Fruit fly (Drosophila melanogaster) whole organism, embryonic: ENCODE data around the gene CG34039.

Experiments
- Ada2b ChIP-seq: fragments of 200-800 bp; sonication (Bioruptor generic); IDR thresholded peaks from 2 replicates; pipeline ENCODE4 v1.3.6; 2022; ENCODE audit warnings: missing biosample characterization, missing genetic modification characterization
- BtbVII ChIP-seq: fragments of 200-800 bp; sonication (Bioruptor generic); optimal IDR thresholded peaks from 3 replicates; lab custom pipeline; 2017; ENCODE audit warnings: missing biosample characterization, mild to moderate bottlenecking, missing genetic modification characterization
- CG10209 ChIP-seq: fragments of 200-800 bp; sonication (Bioruptor generic); optimal IDR thresholded peaks from 3 replicates; lab custom pipeline; 2017; ENCODE audit warnings: missing biosample characterization, mild to moderate bottlenecking, missing genetic modification characterization, missing genetic modification reagents
- CG10366 ChIP-seq: fragments of 200-800 bp; sonication (Bioruptor generic); IDR thresholded peaks from 2 replicates; pipeline ENCODE4 v1.3.6; 2022; ENCODE audit warnings: missing biosample characterization, missing genetic modification characterization
- CG10543 ChIP-seq: fragments of 200-800 bp; sonication (Bioruptor generic); optimal IDR thresholded peaks from 3 replicates; lab custom pipeline; 2017; ENCODE audit warnings: missing biosample characterization, mild to moderate bottlenecking, missing genetic modification characterization, moderate library complexity
- CG11723 ChIP-seq: fragments of 200-800 bp; sonication (Bioruptor generic); optimal IDR thresholded peaks from 2 replicates; lab custom pipeline; 2017; ENCODE audit warnings: missing biosample characterization, mild to moderate bottlenecking, missing genetic modification characterization
- CG12659 ChIP-seq: fragments of 200-800 bp; sonication (Bioruptor generic); optimal IDR thresholded peaks from 3 replicates; lab custom pipeline; 2017; ENCODE audit warnings: mild to moderate bottlenecking, missing biosample characterization, missing genetic modification reagents, missing genetic modification characterization
- CG13296 ChIP-seq: fragments of 200-800 bp; sonication (Bioruptor generic); optimal IDR thresholded peaks from 3 replicates; lab custom pipeline; 2018; ENCODE audit warnings: missing biosample characterization, mild to moderate bottlenecking, missing genetic modification characterization
- CG13424 ChIP-seq: fragments of 200-800 bp; sonication (Bioruptor generic); optimal IDR thresholded peaks from 2 replicates; lab custom pipeline; 2019; ENCODE audit warnings: missing biosample characterization, mild to moderate bottlenecking, missing genetic modification characterization, moderate library complexity
- CG13624 ChIP-seq: fragments of 200-800 bp; sonication (Bioruptor generic); optimal IDR thresholded peaks from 2 replicates; lab custom pipeline; 2016; ENCODE audit warnings: missing biosample characterization, missing genetic modification characterization
- CG15696 ChIP-seq: fragments of 200-800 bp; sonication (Bioruptor generic); optimal IDR thresholded peaks from 2 replicates; lab custom pipeline; 2019; ENCODE audit warnings: missing biosample characterization, mild to moderate bottlenecking, missing genetic modification characterization, moderate library complexity
- CG1602 ChIP-seq: fragments of 200-800 bp; sonication (Bioruptor generic); optimal IDR thresholded peaks from 3 replicates; lab custom pipeline; 2016; ENCODE audit warnings: missing biosample characterization, missing genetic modification characterization
- CG18599 ChIP-seq: fragments of 200-800 bp; sonication (Bioruptor generic); optimal IDR thresholded peaks from 3 replicates; lab custom pipeline; 2017; ENCODE audit warnings: missing biosample characterization, missing genetic modification characterization, mild to moderate bottlenecking, moderate library complexity, missing genetic modification reagents
- CG2678 ChIP-seq: fragments of 200-800 bp; sonication (Bioruptor generic); optimal IDR thresholded peaks from 3 replicates; lab custom pipeline; 2019; ENCODE audit warnings: missing biosample characterization, mild to moderate bottlenecking, missing genetic modification characterization, moderate library complexity
- CG2712 ChIP-seq: fragments of 200-800 bp; optimal IDR thresholded peaks from 3 replicates; lab custom pipeline; 2019; ENCODE audit warnings: missing biosample characterization, mild to moderate bottlenecking, missing genetic modification characterization, moderate library complexity
- CG4328 ChIP-seq: fragments of 200-800 bp; sonication (Bioruptor generic); optimal IDR thresholded peaks from 3 replicates; lab custom pipeline; 2017; ENCODE audit warnings: missing biosample characterization, missing genetic modification reagents, missing genetic modification characterization
- CG6654 ChIP-seq: fragments of 200-800 bp; sonication (Bioruptor generic); optimal IDR thresholded peaks from 2 replicates; lab custom pipeline; 2017; ENCODE audit warnings: missing biosample characterization, mild to moderate bottlenecking, missing genetic modification characterization
- CG6854 ChIP-seq: fragments of 200-800 bp; sonication (Bioruptor generic); optimal IDR thresholded peaks from 3 replicates; lab custom pipeline; 2017; ENCODE audit warnings: missing biosample characterization, mild to moderate bottlenecking, missing genetic modification characterization
- CG7556 ChIP-seq: fragments of 200-800 bp; sonication (Bioruptor generic); optimal IDR thresholded peaks from 2 replicates; lab custom pipeline; 2017; ENCODE audit warnings: missing biosample characterization, mild to moderate bottlenecking, missing genetic modification characterization
- CG8290 ChIP-seq, 3 experiments: fragments of 200-800 bp; sonication (Bioruptor generic); optimal IDR thresholded peaks; 2 replicates each; lab custom pipeline; 2016 to 2019; ENCODE audit warnings: missing biosample characterization in 3 of 3, missing genetic modification characterization in 3 of 3, mild to moderate bottlenecking in 2 of 3, moderate library complexity in 1 of 3
- Chrac-16 ChIP-seq: fragments of 200-800 bp; sonication (Bioruptor generic); optimal IDR thresholded peaks from 3 replicates; lab custom pipeline; 2016; ENCODE audit warnings: missing biosample characterization, missing genetic modification characterization
- Dip2 ChIP-seq: fragments of 200-800 bp; sonication (Bioruptor generic); IDR thresholded peaks from 2 replicates; pipeline ENCODE4 v1.3.6; 2022; ENCODE audit warnings: missing biosample characterization, missing genetic modification characterization
- E2f1 ChIP-seq: fragments of 200-800 bp; sonication (Bioruptor generic); IDR thresholded peaks from 2 replicates; pipeline ENCODE4 v1.3.6; 2022; ENCODE audit warnings: missing biosample characterization, missing genetic modification characterization
- Fer1 ChIP-seq: fragments of 200-800 bp; sonication (Bioruptor generic); optimal IDR thresholded peaks from 2 replicates; lab custom pipeline; 2017; ENCODE audit warnings: missing biosample characterization, mild to moderate bottlenecking, missing genetic modification characterization
- HLH3B ChIP-seq: fragments of 200-800 bp; sonication (Bioruptor generic); IDR thresholded peaks from 2 replicates; pipeline ENCODE4 v1.3.6; 2022; ENCODE audit warnings: missing biosample characterization, missing genetic modification characterization
- Med ChIP-seq: fragments of 200-800 bp; sonication (Bioruptor generic); peaks from one replicate; lab custom pipeline; 2016; ENCODE audit warnings: missing biosample characterization, missing genetic modification characterization, mild to moderate bottlenecking, inconsistent platforms, moderate library complexity
- NC2β ChIP-seq: fragments of 200-800 bp; sonication (Bioruptor generic); optimal IDR thresholded peaks from 2 replicates; lab custom pipeline; 2016; ENCODE audit warnings: missing biosample characterization, missing genetic modification characterization
- Ptx1 ChIP-seq: fragments of 200-800 bp; sonication (Bioruptor generic); IDR thresholded peaks from 2 replicates; pipeline ENCODE4 v1.3.6; 2022; ENCODE audit warnings: missing biosample characterization, missing genetic modification characterization
- Sin3A ChIP-seq: fragments of >200 bp; optimal IDR thresholded peaks from 2 replicates; lab custom pipeline; 2018
- Ssrp ChIP-seq: fragments of 200-800 bp; sonication (Bioruptor generic); optimal IDR thresholded peaks from 2 replicates; lab custom pipeline; 2018; ENCODE audit warnings: missing biosample characterization, mild to moderate bottlenecking, missing genetic modification characterization, moderate library complexity
- Vsx1 ChIP-seq: fragments of 200-800 bp; sonication (Bioruptor generic); optimal IDR thresholded peaks from 2 replicates; lab custom pipeline; 2017; ENCODE audit warnings: missing biosample characterization, mild to moderate bottlenecking, missing genetic modification characterization, missing genetic modification reagents
- az2 ChIP-seq: fragments of 200-800 bp; sonication (Bioruptor generic); optimal IDR thresholded peaks from 3 replicates; lab custom pipeline; 2016; ENCODE audit warnings: missing biosample characterization, missing genetic modification characterization
- ems ChIP-seq: fragments of 200-800 bp; sonication (Bioruptor generic); optimal IDR thresholded peaks from 3 replicates; lab custom pipeline; 2016; ENCODE audit warnings: missing biosample characterization, missing genetic modification characterization
- exex ChIP-seq: fragments of 200-800 bp; sonication (Bioruptor generic); optimal IDR thresholded peaks from 4 replicates; lab custom pipeline; 2018; ENCODE audit warnings: missing biosample characterization, mild to moderate bottlenecking, missing genetic modification characterization, moderate library complexity
- kah ChIP-seq: fragments of 200-800 bp; sonication (Bioruptor generic); optimal IDR thresholded peaks from 2 replicates; lab custom pipeline; 2018; ENCODE audit warnings: missing biosample characterization, mild to moderate bottlenecking, missing genetic modification characterization
- kni ChIP-seq: fragments of 200-800 bp; sonication (Bioruptor generic); optimal IDR thresholded peaks from 3 replicates; lab custom pipeline; 2017; ENCODE audit warnings: mild to moderate bottlenecking, missing biosample characterization, missing genetic modification reagents, missing genetic modification characterization
- lilli ChIP-seq: fragments of 200-800 bp; sonication (Bioruptor generic); optimal IDR thresholded peaks from 3 replicates; lab custom pipeline; 2016; ENCODE audit warnings: missing biosample characterization, missing genetic modification characterization
- lola ChIP-seq, 3 experiments: fragments of >200 bp in 2 of 3; fragments of 200-800 bp in 1 of 3; sonication (Bioruptor generic) in 1 of 3; optimal IDR thresholded peaks; 2 replicates each; lab custom pipeline; 2017 to 2019; ENCODE audit warnings: missing biosample characterization in 3 of 3, missing genetic modification characterization in 3 of 3, mild to moderate bottlenecking in 1 of 3, moderate library complexity in 1 of 3
- maf-S ChIP-seq: fragments of 200-800 bp; sonication (Bioruptor generic); optimal IDR thresholded peaks from 2 replicates; lab custom pipeline; 2016; ENCODE audit warnings: missing biosample characterization, missing genetic modification characterization
- peb ChIP-seq: fragments of 200-800 bp; sonication (Bioruptor generic); IDR thresholded peaks from 2 replicates; pipeline ENCODE4 v1.3.6; 2022; ENCODE audit warnings: missing biosample characterization, missing genetic modification characterization
- ranshi ChIP-seq: fragments of 200-800 bp; sonication (Bioruptor generic); IDR thresholded peaks from 2 replicates; pipeline ENCODE4 v1.3.6; 2022; ENCODE audit warnings: missing biosample characterization, missing genetic modification characterization
- repo ChIP-seq: fragments of 200-800 bp; sonication (Bioruptor generic); optimal IDR thresholded peaks from 2 replicates; lab custom pipeline; 2016; ENCODE audit warnings: missing biosample characterization, missing genetic modification characterization
- ro ChIP-seq: fragments of 200-800 bp; sonication (Bioruptor generic); IDR thresholded peaks from 2 replicates; pipeline ENCODE4 v1.3.6; 2022; ENCODE audit warnings: missing biosample characterization, missing genetic modification characterization
- scrt ChIP-seq: fragments of 200-800 bp; sonication (Bioruptor generic); optimal IDR thresholded peaks from 2 replicates; lab custom pipeline; 2018; ENCODE audit warnings: missing biosample characterization, mild to moderate bottlenecking, missing genetic modification characterization, moderate library complexity
- tio ChIP-seq: fragments of 200-800 bp; sonication (Bioruptor generic); optimal IDR thresholded peaks from 2 replicates; lab custom pipeline; 2017; ENCODE audit warnings: missing biosample characterization, missing genetic modification characterization, inconsistent platforms
- ttk ChIP-seq: fragments of 200-800 bp; sonication (Bioruptor generic); IDR thresholded peaks from 2 replicates; pipeline ENCODE4 v2.1.2; 2022; ENCODE audit warnings: missing biosample characterization, missing genetic modification characterization
- twi ChIP-seq: fragments of 200-800 bp; optimal IDR thresholded peaks from 2 replicates; lab custom pipeline; 2019; ENCODE audit warnings: missing biosample characterization, mild to moderate bottlenecking, missing genetic modification characterization, moderate library complexity

Gene CG34039

dm6 chr3L:14544987-14545943 lies 14.5 kb upstream of the CG34039 start (continued):
- TF ChIP-seq CG10543 (peak; percentile 24), HLH3B (GFP tag; lab: Robert Waterston, UW) (0 out of 2 replicates have a peak, but pooled peaks have one; percentile 25), CG6854 (GFP tag; lab: Kevin White, UChicago) (peak; percentile 13), Fer1 (GFP tag; lab: Kevin White, UChicago) (peak; percentile 8), kni (GFP tag; lab: Kevin White, UChicago) (peak; percentile 19), Ssrp (tag; lab: Kevin White, UChicago) (peak; percentile 49), CG8290 (GFP tag; optimal IDR thresholded peaks at IDR 0.05; lab: Kevin White, UChicago) (peak; percentile 15), CG8290 (tag; optimal IDR thresholded peaks at IDR 0.05; lab: Kevin White, UChicago) (peak in 1 of 2 experiments; percentile 23), Vsx1 (peak; percentile 64), CG13624 (GFP tag; lab: Kevin White, UChicago) (peak; percentile 11), CG13296 (GFP tag; lab: Kevin White, UChicago) (peak; percentile 36), CG7556 (GFP tag; lab: Kevin White, UChicago) (peak; percentile 77), Ada2b (no peak), Chrac-16 (GFP tag; lab: Kevin White, UChicago) (peak; percentile 14), CG13424 (tag; lab: Kevin White, UChicago) (peak; percentile 73), CG10209 (peak; percentile 53), ro (GFP tag; lab: Robert Waterston, UW) (no peak), CG10366 (GFP tag; lab: Robert Waterston, UW) (peak; percentile 31; the same call in 1 of the 2 replicates), CG11723 (GFP tag; lab: Kevin White, UChicago) (no peak), tio (GFP tag; lab: Kevin White, UChicago) (peak; percentile 29), CG18599 (GFP tag; lab: Kevin White, UChicago) (peak; percentile 53), BtbVII (GFP tag; lab: Kevin White, UChicago) (peak; percentile 39), twi (tag; lab: Kevin White, UChicago) (peak; percentile 12), kah (GFP tag; lab: Kevin White, UChicago) (peak; percentile 37), NC2β (peak; percentile 44), Sin3A (lab: Kevin White, UChicago) (no peak), ttk (GFP tag; lab: Robert Waterston, UW) (no peak), Med (GFP tag; lab: Kevin White, UChicago) (peak; percentile 58), CG6654 (GFP tag; lab: Kevin White, UChicago) (peak; percentile 51), Dip2 (GFP tag; lab: Robert Waterston, UW) (no peak), CG12659 (GFP tag; lab: Kevin White, UChicago) (peak; percentile 55), CG1602 (GFP tag; lab: Kevin White, UChicago) (peak; percentile 38), lola (GFP tag; optimal IDR thresholded peaks at IDR 0.05; lab: Kevin White, UChicago) (peak in 1 of 3 experiments; percentile 51), E2f1 (0 out of 2 replicates have a peak, but pooled peaks have one; percentile 17), peb (GFP tag; lab: Robert Waterston, UW) (0 out of 2 replicates have a peak, but pooled peaks have one; percentile 16), CG2678 (tag; lab: Kevin White, UChicago) (peak; percentile 72), maf-S (GFP tag; lab: Kevin White, UChicago) (no peak), scrt (GFP tag; lab: Kevin White, UChicago) (no peak), ranshi (GFP tag; lab: Robert Waterston, UW) (0 out of 2 replicates have a peak, but pooled peaks have one; percentile 43), ems (GFP tag; lab: Kevin White, UChicago) (peak; percentile 59), lilli (peak; percentile 31), az2 (GFP tag; lab: Kevin White, UChicago) (peak; percentile 47), CG15696 (tag; lab: Kevin White, UChicago) (peak; percentile 32), CG4328 (GFP tag; lab: Kevin White, UChicago) (peak; percentile 33), Ptx1 (GFP tag; lab: Robert Waterston, UW) (peak; percentile 44), exex (tag; lab: Kevin White, UChicago) (no peak), CG2712 (tag; lab: Kevin White, UChicago) (peak; percentile 70), repo (GFP tag; lab: Kevin White, UChicago) (no peak)
